Fruit fly (Drosophila melanogaster) whole organism, embryonic: ENCODE results near the gene TotZ.

ENCODE experiments used
- Ada2b ChIP-seq: fragments of 200-800 bp; sonication (Bioruptor generic); IDR thresholded peaks from 2 replicates; pipeline ENCODE4 v1.3.6; 2022; ENCODE audit warnings: missing biosample characterization, missing genetic modification characterization
- BtbVII ChIP-seq: fragments of 200-800 bp; sonication (Bioruptor generic); optimal IDR thresholded peaks from 3 replicates; lab custom pipeline; 2017; ENCODE audit warnings: missing biosample characterization, mild to moderate bottlenecking, missing genetic modification characterization
- CG11560 ChIP-seq: fragments of 200-800 bp; sonication (Bioruptor generic); IDR thresholded peaks from 3 replicates; pipeline ENCODE4 v1.3.6; 2022; ENCODE audit warnings: missing biosample characterization, missing genetic modification characterization
- CG12071 ChIP-seq: fragments of 200-800 bp; sonication (Bioruptor generic); optimal IDR thresholded peaks from 3 replicates; lab custom pipeline; 2018; ENCODE audit warnings: missing biosample characterization, mild to moderate bottlenecking, missing genetic modification characterization
- CG12299 ChIP-seq: fragments of 200-800 bp; sonication (Bioruptor generic); optimal IDR thresholded peaks from 2 replicates; lab custom pipeline; 2018; ENCODE audit warnings: missing biosample characterization, mild to moderate bottlenecking, missing genetic modification characterization
- CG12659 ChIP-seq: fragments of 200-800 bp; sonication (Bioruptor generic); optimal IDR thresholded peaks from 3 replicates; lab custom pipeline; 2017; ENCODE audit warnings: mild to moderate bottlenecking, missing biosample characterization, missing genetic modification reagents, missing genetic modification characterization
- CG12744 ChIP-seq: fragments of 200-800 bp; sonication (Bioruptor generic); optimal IDR thresholded peaks from 2 replicates; lab custom pipeline; 2016; ENCODE audit warnings: missing biosample characterization, missing genetic modification characterization
- CG13894 ChIP-seq: fragments of 200-800 bp; sonication (Bioruptor generic); optimal IDR thresholded peaks from 3 replicates; lab custom pipeline; 2018; ENCODE audit warnings: missing biosample characterization, mild to moderate bottlenecking, missing genetic modification characterization, moderate library complexity
- CG14441 ChIP-seq: fragments of 200-800 bp; sonication (Bioruptor generic); IDR thresholded peaks from 2 replicates; pipeline ENCODE4 v1.3.6; 2022; ENCODE audit warnings: missing biosample characterization, missing genetic modification characterization
- CG15514 ChIP-seq: fragments of 200-800 bp; sonication (Bioruptor generic); optimal IDR thresholded peaks from 3 replicates; lab custom pipeline; 2017; ENCODE audit warnings: missing biosample characterization, missing genetic modification characterization, mild to moderate bottlenecking, moderate library complexity, missing genetic modification reagents
- CG17385 ChIP-seq: fragments of 200-800 bp; sonication (Bioruptor generic); optimal IDR thresholded peaks from 3 replicates; lab custom pipeline; 2018; ENCODE audit warnings: missing biosample characterization, mild to moderate bottlenecking, missing genetic modification characterization
- CG2120 ChIP-seq: fragments of 200-800 bp; sonication (Bioruptor generic); optimal IDR thresholded peaks from 3 replicates; lab custom pipeline; 2016; ENCODE audit warnings: missing biosample characterization, missing genetic modification characterization
- CG30403 ChIP-seq: fragments of 200-800 bp; sonication (Bioruptor generic); optimal IDR thresholded peaks from 3 replicates; lab custom pipeline; 2016; ENCODE audit warnings: missing biosample characterization, missing genetic modification characterization
- CG3281 ChIP-seq: fragments of 200-800 bp; sonication (Bioruptor generic); optimal IDR thresholded peaks from 3 replicates; lab custom pipeline; 2017; ENCODE audit warnings: missing biosample characterization, mild to moderate bottlenecking, missing genetic modification characterization
- CG5180 ChIP-seq: fragments of 200-800 bp; sonication (Bioruptor generic); optimal IDR thresholded peaks from 3 replicates; lab custom pipeline; 2017; ENCODE audit warnings: missing biosample characterization, missing genetic modification characterization, mild to moderate bottlenecking, moderate library complexity, missing genetic modification reagents
- CG6175 ChIP-seq: fragments of 200-800 bp; sonication (Bioruptor generic); IDR thresholded peaks from 3 replicates; pipeline ENCODE4 v1.3.6; 2022; ENCODE audit warnings: missing biosample characterization, missing genetic modification characterization
- CG6654 ChIP-seq: fragments of 200-800 bp; sonication (Bioruptor generic); optimal IDR thresholded peaks from 2 replicates; lab custom pipeline; 2017; ENCODE audit warnings: missing biosample characterization, mild to moderate bottlenecking, missing genetic modification characterization
- CG7556 ChIP-seq: fragments of 200-800 bp; sonication (Bioruptor generic); optimal IDR thresholded peaks from 2 replicates; lab custom pipeline; 2017; ENCODE audit warnings: missing biosample characterization, mild to moderate bottlenecking, missing genetic modification characterization
- CG8478 ChIP-seq: fragments of >200 bp; optimal IDR thresholded peaks from 2 replicates; lab custom pipeline; 2018
- CG9932 ChIP-seq: fragments of 200-800 bp; sonication (Bioruptor generic); IDR thresholded peaks from 2 replicates; pipeline ENCODE4 v1.3.6; 2022; ENCODE audit warnings: missing biosample characterization, missing genetic modification characterization
- E2f1 ChIP-seq: fragments of 200-800 bp; sonication (Bioruptor generic); IDR thresholded peaks from 2 replicates; pipeline ENCODE4 v1.3.6; 2022; ENCODE audit warnings: missing biosample characterization, missing genetic modification characterization
- HLH3B ChIP-seq: fragments of 200-800 bp; sonication (Bioruptor generic); IDR thresholded peaks from 2 replicates; pipeline ENCODE4 v1.3.6; 2022; ENCODE audit warnings: missing biosample characterization, missing genetic modification characterization
- Hsf ChIP-seq: fragments of 200-800 bp; sonication (Bioruptor generic); optimal IDR thresholded peaks from 3 replicates; lab custom pipeline; 2016; ENCODE audit warnings: missing biosample characterization, missing genetic modification characterization
- Kr ChIP-seq: fragments of 200-800 bp; sonication (Bioruptor generic); optimal IDR thresholded peaks from 2 replicates; lab custom pipeline; 2017; ENCODE audit warnings: missing biosample characterization, mild to moderate bottlenecking, missing genetic modification characterization
- Med ChIP-seq: fragments of 200-800 bp; sonication (Bioruptor generic); peaks from one replicate; lab custom pipeline; 2016; ENCODE audit warnings: missing biosample characterization, missing genetic modification characterization, mild to moderate bottlenecking, inconsistent platforms, moderate library complexity
- Mes4 ChIP-seq: fragments of 200-800 bp; sonication (Bioruptor generic); optimal IDR thresholded peaks from 2 replicates; lab custom pipeline; 2016; ENCODE audit warnings: missing biosample characterization, missing genetic modification characterization
- Nf-YC ChIP-seq: fragments of 200-800 bp; optimal IDR thresholded peaks from 3 replicates; lab custom pipeline; 2019; ENCODE audit warnings: missing biosample characterization, mild to moderate bottlenecking, missing genetic modification characterization, moderate library complexity
- Ptx1 ChIP-seq: fragments of 200-800 bp; sonication (Bioruptor generic); IDR thresholded peaks from 2 replicates; pipeline ENCODE4 v1.3.6; 2022; ENCODE audit warnings: missing biosample characterization, missing genetic modification characterization
- Stat92E ChIP-seq, 3 experiments: fragments of >200 bp in 2 of 3; fragments of 200-800 bp in 1 of 3; sonication (Bioruptor generic) in 1 of 3; optimal IDR thresholded peaks; 2 replicates each; lab custom pipeline; 2017 to 2019; ENCODE audit warnings: missing biosample characterization in 3 of 3, missing genetic modification characterization in 3 of 3, mild to moderate bottlenecking in 1 of 3, moderate library complexity in 1 of 3
- ash1 ChIP-seq: fragments of 200-800 bp; sonication (Bioruptor generic); optimal IDR thresholded peaks from 2 replicates; lab custom pipeline; 2018; ENCODE audit warnings: missing biosample characterization, mild to moderate bottlenecking, missing genetic modification characterization
- ato ChIP-seq: fragments of 200-800 bp; sonication (Bioruptor generic); IDR thresholded peaks from 2 replicates; pipeline ENCODE4 v1.3.6; 2022; ENCODE audit warnings: missing biosample characterization, missing genetic modification characterization; ENCODE audit not compliant: partially characterized antibody
- bcd ChIP-seq: fragments of 200-800 bp; sonication (Bioruptor generic); optimal IDR thresholded peaks from 2 replicates; lab custom pipeline; 2017; ENCODE audit warnings: missing biosample characterization, mild to moderate bottlenecking, missing genetic modification characterization
- caup ChIP-seq: fragments of 200-800 bp; sonication (Bioruptor generic); optimal IDR thresholded peaks from 3 replicates; lab custom pipeline; 2017; ENCODE audit warnings: missing biosample characterization, mild to moderate bottlenecking, missing genetic modification characterization, moderate library complexity; ENCODE audit not compliant: severe bottlenecking
- cg ChIP-seq: fragments of 200-800 bp; sonication (Bioruptor generic); optimal IDR thresholded peaks from 3 replicates; lab custom pipeline; 2019; ENCODE audit warnings: missing biosample characterization, mild to moderate bottlenecking, missing genetic modification characterization, moderate library complexity
- chinmo ChIP-seq: fragments of 200-800 bp; sonication (Bioruptor generic); IDR thresholded peaks from 4 replicates; pipeline ENCODE4 v1.3.6; 2022; ENCODE audit warnings: missing biosample characterization, missing genetic modification characterization; ENCODE audit not compliant: partially characterized antibody
- ci ChIP-seq: fragments of 200-800 bp; sonication (Bioruptor generic); IDR thresholded peaks from 3 replicates; pipeline ENCODE4 v1.3.6; 2022; ENCODE audit warnings: missing biosample characterization, missing genetic modification characterization
- crp ChIP-seq, 2 experiments: fragments of 200-800 bp; sonication (Bioruptor generic); optimal IDR thresholded peaks; 2 replicates in 1 of 2; 3 replicates in 1 of 2; lab custom pipeline; 2017; ENCODE audit warnings: missing biosample characterization in 2 of 2, missing genetic modification characterization in 2 of 2, mild to moderate bottlenecking in 1 of 2, moderate library complexity in 1 of 2
- eve ChIP-seq, 2 experiments: fragments of >200 bp; optimal IDR thresholded peaks; 2 replicates each; lab custom pipeline; 2017; ENCODE audit warnings: missing biosample characterization in 2 of 2, missing genetic modification characterization in 2 of 2
- fru ChIP-seq: fragments of >200 bp; optimal IDR thresholded peaks from 2 replicates; lab custom pipeline; 2017
- ftz-f1 ChIP-seq: fragments of 200-800 bp; sonication (Bioruptor generic); optimal IDR thresholded peaks from 2 replicates; lab custom pipeline; 2016; ENCODE audit warnings: missing biosample characterization, missing genetic modification characterization
- grn ChIP-seq: fragments of 200-800 bp; sonication (Bioruptor generic); optimal IDR thresholded peaks from 3 replicates; lab custom pipeline; 2017; ENCODE audit warnings: missing biosample characterization, missing genetic modification characterization
- gro ChIP-seq: fragments of 200-800 bp; sonication (Bioruptor generic); optimal IDR thresholded peaks from 2 replicates; lab custom pipeline; 2016; ENCODE audit warnings: missing biosample characterization, missing genetic modification characterization
- h ChIP-seq: fragments of >200 bp; optimal IDR thresholded peaks from 2 replicates; lab custom pipeline; 2017
- nau ChIP-seq: fragments of 200-800 bp; sonication (Bioruptor generic); optimal IDR thresholded peaks from 3 replicates; lab custom pipeline; 2017; ENCODE audit warnings: missing biosample characterization, mild to moderate bottlenecking, missing genetic modification characterization, missing genetic modification reagents
- oc ChIP-seq: fragments of 200-800 bp; sonication (Bioruptor generic); optimal IDR thresholded peaks from 2 replicates; lab custom pipeline; 2018; ENCODE audit warnings: missing biosample characterization, mild to moderate bottlenecking, missing genetic modification characterization, moderate library complexity
- prd ChIP-seq, 3 experiments: fragments of >200 bp in 2 of 3; fragments of 200-800 bp in 1 of 3; sonication (Bioruptor generic) in 1 of 3; optimal IDR thresholded peaks in 2 of 3; IDR thresholded peaks in 1 of 3; 2 replicates in 2 of 3; 3 replicates in 1 of 3; pipeline versions ENCODE4 v1.3.6 to Lab custom; 2017 to 2022; ENCODE audit warnings: missing biosample characterization in 1 of 3, missing genetic modification characterization in 1 of 3
- ranshi ChIP-seq: fragments of 200-800 bp; sonication (Bioruptor generic); IDR thresholded peaks from 2 replicates; pipeline ENCODE4 v1.3.6; 2022; ENCODE audit warnings: missing biosample characterization, missing genetic modification characterization
- sd ChIP-seq: fragments of 200-800 bp; sonication (Bioruptor generic); optimal IDR thresholded peaks from 3 replicates; lab custom pipeline; 2018; ENCODE audit warnings: missing biosample characterization, mild to moderate bottlenecking, missing genetic modification characterization, moderate library complexity
- sisA ChIP-seq: fragments of 200-800 bp; sonication (Bioruptor generic); IDR thresholded peaks from 2 replicates; pipeline ENCODE4 v1.3.6; 2022; ENCODE audit warnings: missing biosample characterization, missing genetic modification characterization
- sug ChIP-seq: fragments of 200-800 bp; optimal IDR thresholded peaks from 2 replicates; lab custom pipeline; 2019; ENCODE audit warnings: missing biosample characterization, mild to moderate bottlenecking, missing genetic modification characterization, moderate library complexity
- tio ChIP-seq: fragments of 200-800 bp; sonication (Bioruptor generic); optimal IDR thresholded peaks from 2 replicates; lab custom pipeline; 2017; ENCODE audit warnings: missing biosample characterization, missing genetic modification characterization, inconsistent platforms

Gene TotZ

dm6 chr3R:20836257-20836856, 41.2 kb upstream of the TotZ start (continued):
- TF ChIP-seq Ada2b (GFP tag; lab: Robert Waterston, UW) (no peak), CG6175 (no peak), CG13894 (tag; lab: Kevin White, UChicago) (no peak), crp (GFP tag; optimal IDR thresholded peaks at IDR 0.05; lab: Kevin White, UChicago) (no peak), ranshi (GFP tag; lab: Robert Waterston, UW) (0 out of 2 replicates have a peak, but pooled peaks have one; percentile 8), CG17385 (GFP tag; lab: Kevin White, UChicago) (peak; percentile 7), Ptx1 (GFP tag; lab: Robert Waterston, UW) (no peak), fru (lab: Kevin White, UChicago) (no peak), CG5180 (GFP tag; lab: Kevin White, UChicago) (no peak), ftz-f1 (GFP tag; lab: Kevin White, UChicago) (no peak), Stat92E (GFP tag; optimal IDR thresholded peaks at IDR 0.05; lab: Kevin White, UChicago) (no peak), eve (GFP tag; optimal IDR thresholded peaks at IDR 0.05; lab: Kevin White, UChicago) (peak in 1 of 2 experiments; percentile 61), CG12299 (no peak), Kr (no peak), CG6654 (no peak), CG11560 (tag; lab: Robert Waterston, UW) (no peak), tio (GFP tag; lab: Kevin White, UChicago) (peak; percentile 9), h (no peak), oc (no peak), prd (optimal IDR thresholded peaks at IDR 0.05; lab: Kevin White, UChicago) (no peak), prd (GFP tag; IDR thresholded peaks at IDR 0.05; lab: Robert Waterston, UW) (no peak), ato (no peak), grn (GFP tag; lab: Kevin White, UChicago) (no peak), CG7556 (GFP tag; lab: Kevin White, UChicago) (peak; percentile 42), CG12659 (peak; percentile 21), CG8478 (no peak), bcd (GFP tag; lab: Kevin White, UChicago) (peak; percentile 5), Hsf (GFP tag; lab: Kevin White, UChicago) (no peak), CG15514 (GFP tag; lab: Kevin White, UChicago) (no peak), E2f1 (GFP tag; lab: Robert Waterston, UW) (no peak)

- TF ChIP-seq CG12071 (GFP tag; lab: Kevin White, UChicago) (peak; percentile 24), CG30403 (GFP tag; lab: Kevin White, UChicago) (no peak), cg (GFP tag; lab: Kevin White, UChicago) (peak; percentile 14), CG9932 (GFP tag; lab: Robert Waterston, UW) (peak; percentile 22; the same call in 1 of the 2 replicates), caup (peak; percentile 16), nau (GFP tag; lab: Kevin White, UChicago) (peak; percentile 0), ash1 (no peak), CG2120 (GFP tag; lab: Kevin White, UChicago) (peak; percentile 21), Med (GFP tag; lab: Kevin White, UChicago) (peak; percentile 61), chinmo (GFP tag; lab: Robert Waterston, UW) (peak; percentile 75; the same call in 2 of the 4 replicates), Mes4 (GFP tag; lab: Kevin White, UChicago) (no peak), CG12744 (no peak), sug (peak; percentile 49), Nf-YC (tag; lab: Kevin White, UChicago) (peak; percentile 6), BtbVII (peak; percentile 57), gro (GFP tag; lab: Kevin White, UChicago) (peak; percentile 11), sisA (GFP tag; lab: Robert Waterston, UW) (no peak), sd (peak; percentile 96), CG13894 (tag; lab: Kevin White, UChicago) (peak; percentile 82), CG3281 (GFP tag; lab: Kevin White, UChicago) (peak; percentile 12), HLH3B (GFP tag; lab: Robert Waterston, UW) (no peak), CG14441 (GFP tag; lab: Robert Waterston, UW) (no peak; the same call in 1 of the 2 replicates), ci (0 out of 3 replicates have a peak, but pooled peaks have one; percentile 30)
Observed at dm6 chr3R:20837242-20837664, 40.3 kb upstream of the TotZ start.
